Worm (Caenorhabditis elegans): Measurements from ENCODE around the gene memi-1.

DNA sequence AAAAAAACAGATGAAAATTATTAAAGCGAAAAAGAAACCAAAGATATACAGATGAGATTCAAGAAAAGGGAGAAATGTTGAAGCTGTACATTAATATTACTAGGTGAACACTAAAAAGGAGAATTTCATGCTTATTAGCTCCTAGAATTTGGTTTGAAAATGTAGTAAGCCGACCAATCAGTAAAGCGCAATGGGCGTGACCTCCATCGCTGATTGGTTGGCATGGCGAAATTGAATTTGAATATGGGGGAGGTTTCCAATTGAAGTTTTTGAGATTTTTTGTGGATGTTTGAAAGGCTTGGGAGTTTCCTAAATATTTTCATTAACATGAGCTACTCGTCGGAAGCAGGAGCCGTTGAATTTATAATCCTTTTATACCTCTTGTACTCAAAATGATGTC, 16.3 kb upstream of the memi-1 start:
- TF ChIP-seq F39B2.1 (GFP tag; IDR thresholded peaks at IDR 0.05) (no peak), D2030.7 (GFP tag; IDR thresholded peaks at IDR 0.05) (no peak), nhr-90 (tag; optimal IDR thresholded peaks at IDR 0.05) (no peak), snpc-4 (GFP tag; optimal IDR thresholded peaks at IDR 0.05) (no peak), snpc-4 (tag; optimal IDR thresholded peaks at IDR 0.05) (no peak), tbx-9 (tag; optimal IDR thresholded peaks at IDR 0.05; ENCODE audit: borderline replicate concordance) (no peak), ztf-28 (GFP tag; IDR thresholded peaks at IDR 0.05) (no peak), ets-4 (GFP tag; optimal IDR thresholded peaks at IDR 0.05) (no peak), ama-1 (optimal IDR thresholded peaks at IDR 0.05) (no peak), ama-1 (GFP tag; optimal IDR thresholded peaks at IDR 0.05) (no peak), hlh-26 (GFP tag; conservative IDR thresholded peaks at IDR 0.05) (no peak), B0019.2 (GFP tag; conservative IDR thresholded peaks at IDR 0.05) (no peak), pha-4 (tag; optimal IDR thresholded peaks at IDR 0.05) (no peak)

Data from whole organism, young adult.